Fruit fly (Drosophila melanogaster) whole organism: ENCODE results near the gene CG31676.

Experiments
- CG8478 ChIP-seq: fragments of >200 bp; optimal IDR thresholded peaks from 2 replicates; lab custom pipeline; 2018; ENCODE audit warnings: inconsistent platforms
- EcR ChIP-seq, 2 experiments: fragments of >200 bp; optimal IDR thresholded peaks; 2 replicates each; lab custom pipeline; 2017; ENCODE audit warnings: missing biosample characterization in 2 of 2, missing genetic modification characterization in 2 of 2, missing genetic modification reagents in 2 of 2

- no peak for TF ChIP-seq EcR (GFP tag; optimal IDR thresholded peaks at IDR 0.05; lab: Kevin White, UChicago)
- no peak for TF ChIP-seq CG8478
Measured at dm6 chr2L:20801801-20802200, 38.7 kb upstream of the CG31676 start.
